Fruit fly (Drosophila melanogaster) S2 (cell line): ENCODE measurements around the gene Or2a.

Source experiments
- CG8478 ChIP-seq: fragments of >200 bp; optimal IDR thresholded peaks from 2 replicates; lab custom pipeline; 2018
- CTCF ChIP-seq, 2 experiments: fragments of >200 bp; optimal IDR thresholded peaks; 2 replicates each; lab custom pipeline; 2018

- TF ChIP-seq CTCF (optimal IDR thresholded peaks at IDR 0.05; lab: Kevin White, UChicago) (no peak), CG8478 (lab: Kevin White, UChicago) (no peak)
Measured at dm6 chrX:2286985-2287384, 41.0 kb downstream of the Or2a start.
